Fruit fly (Drosophila melanogaster) whole organism, embryonic: ENCODE results near the gene Csas.

Experiments used
- BEAF-32 ChIP-seq: fragments of 200-800 bp; sonication (Bioruptor generic); optimal IDR thresholded peaks from 3 replicates; lab custom pipeline; 2017; ENCODE audit warnings: missing biosample characterization, missing genetic modification characterization, mild to moderate bottlenecking, moderate library complexity, missing genetic modification reagents
- BtbVII ChIP-seq: fragments of 200-800 bp; sonication (Bioruptor generic); optimal IDR thresholded peaks from 3 replicates; lab custom pipeline; 2017; ENCODE audit warnings: missing biosample characterization, mild to moderate bottlenecking, missing genetic modification characterization
- CG11504 ChIP-seq: fragments of 200-800 bp; sonication (Bioruptor generic); optimal IDR thresholded peaks from 3 replicates; lab custom pipeline; 2019; ENCODE audit warnings: missing biosample characterization, mild to moderate bottlenecking, missing genetic modification characterization, moderate library complexity
- CG11723 ChIP-seq: fragments of 200-800 bp; sonication (Bioruptor generic); optimal IDR thresholded peaks from 2 replicates; lab custom pipeline; 2017; ENCODE audit warnings: missing biosample characterization, mild to moderate bottlenecking, missing genetic modification characterization
- CG13287 ChIP-seq: fragments of 200-800 bp; sonication (Bioruptor generic); IDR thresholded peaks from 2 replicates; pipeline ENCODE4 v1.3.6; 2022; ENCODE audit warnings: missing biosample characterization, missing genetic modification characterization; ENCODE audit not compliant: partially characterized antibody
- CG15514 ChIP-seq: fragments of 200-800 bp; sonication (Bioruptor generic); optimal IDR thresholded peaks from 3 replicates; lab custom pipeline; 2017; ENCODE audit warnings: missing biosample characterization, missing genetic modification characterization, mild to moderate bottlenecking, moderate library complexity, missing genetic modification reagents
- CG16813 ChIP-seq: fragments of 200-800 bp; sonication (Bioruptor generic); IDR thresholded peaks from 3 replicates; pipeline ENCODE4 v1.3.6; 2022; ENCODE audit warnings: missing biosample characterization, missing genetic modification characterization; ENCODE audit not compliant: partially characterized antibody
- CG2116 ChIP-seq: fragments of 200-800 bp; sonication (Bioruptor generic); optimal IDR thresholded peaks from 3 replicates; lab custom pipeline; 2018; ENCODE audit warnings: missing biosample characterization, mild to moderate bottlenecking, missing genetic modification characterization
- CG34376 ChIP-seq: fragments of 200-800 bp; sonication (Bioruptor generic); optimal IDR thresholded peaks from 2 replicates; lab custom pipeline; 2018; ENCODE audit warnings: missing biosample characterization, mild to moderate bottlenecking, missing genetic modification characterization
- CG4617 ChIP-seq: fragments of 200-800 bp; sonication (Bioruptor generic); optimal IDR thresholded peaks from 3 replicates; lab custom pipeline; 2016; ENCODE audit warnings: missing biosample characterization, missing genetic modification characterization, borderline replicate concordance
- CG9797 ChIP-seq: fragments of 200-800 bp; sonication (Bioruptor generic); optimal IDR thresholded peaks from 3 replicates; lab custom pipeline; 2018; ENCODE audit warnings: missing biosample characterization, mild to moderate bottlenecking, missing genetic modification characterization
- Doc3 ChIP-seq: fragments of 200-800 bp; sonication (Bioruptor generic); IDR thresholded peaks from 3 replicates; pipeline ENCODE4 v1.3.6; 2022; ENCODE audit warnings: missing biosample characterization, missing genetic modification characterization; ENCODE audit not compliant: partially characterized antibody
- Dp ChIP-seq: fragments of 200-800 bp; sonication (Bioruptor generic); optimal IDR thresholded peaks from 2 replicates; lab custom pipeline; 2018; ENCODE audit warnings: missing biosample characterization, mild to moderate bottlenecking, missing genetic modification characterization, moderate library complexity
- Dref ChIP-seq: fragments of 200-800 bp; sonication (Bioruptor generic); IDR thresholded peaks from 2 replicates; pipeline ENCODE4 v1.3.6; 2022; ENCODE audit warnings: missing biosample characterization, missing genetic modification characterization
- E2f2 ChIP-seq: fragments of 200-800 bp; sonication (Bioruptor generic); IDR thresholded peaks from 2 replicates; pipeline ENCODE4 v1.3.6; 2022; ENCODE audit warnings: missing biosample characterization, missing genetic modification characterization
- GATAe ChIP-seq: fragments of 200-800 bp; sonication (Bioruptor generic); conservative IDR thresholded peaks from 2 replicates; pipeline ENCODE4 v1.3.6; 2022; ENCODE audit warnings: missing biosample characterization, missing genetic modification characterization
- Jarid2 ChIP-seq: fragments of 200-800 bp; sonication (Bioruptor generic); optimal IDR thresholded peaks from 3 replicates; lab custom pipeline; 2017; ENCODE audit warnings: mild to moderate bottlenecking, missing biosample characterization, missing genetic modification reagents, missing genetic modification characterization
- MBD-R2 ChIP-seq: fragments of 200-800 bp; sonication (Bioruptor generic); IDR thresholded peaks from 2 replicates; pipeline ENCODE4 v1.3.6; 2022; ENCODE audit warnings: missing biosample characterization, missing genetic modification characterization
- MESR4 ChIP-seq: fragments of 200-800 bp; sonication (Bioruptor generic); optimal IDR thresholded peaks from 2 replicates; lab custom pipeline; 2018; ENCODE audit warnings: missing biosample characterization, mild to moderate bottlenecking, missing genetic modification characterization, moderate library complexity
- Myb ChIP-seq: fragments of 200-800 bp; sonication (Bioruptor generic); optimal IDR thresholded peaks from 2 replicates; lab custom pipeline; 2016; ENCODE audit warnings: missing biosample characterization, missing genetic modification characterization
- NC2α ChIP-seq: fragments of 200-800 bp; sonication (Bioruptor generic); optimal IDR thresholded peaks from 2 replicates; lab custom pipeline; 2016; ENCODE audit warnings: missing biosample characterization, missing genetic modification characterization
- NK7.1 ChIP-seq: fragments of 200-800 bp; sonication (Bioruptor generic); optimal IDR thresholded peaks from 3 replicates; lab custom pipeline; 2016; ENCODE audit warnings: missing biosample characterization, missing genetic modification characterization
- Opbp ChIP-seq: fragments of 200-800 bp; sonication (Bioruptor generic); IDR thresholded peaks from 3 replicates; pipeline ENCODE4 v1.3.6; 2022; ENCODE audit warnings: missing biosample characterization, missing genetic modification characterization; ENCODE audit not compliant: partially characterized antibody
- Six4 ChIP-seq: fragments of 200-800 bp; sonication (Bioruptor generic); optimal IDR thresholded peaks from 2 replicates; lab custom pipeline; 2016; ENCODE audit warnings: missing biosample characterization, missing genetic modification characterization
- Sox100B ChIP-seq: fragments of 200-800 bp; sonication (Bioruptor generic); optimal IDR thresholded peaks from 3 replicates; lab custom pipeline; 2018; ENCODE audit warnings: missing biosample characterization, mild to moderate bottlenecking, missing genetic modification characterization
- Spps ChIP-seq: fragments of 200-800 bp; sonication (Bioruptor generic); optimal IDR thresholded peaks from 2 replicates; lab custom pipeline; 2018; ENCODE audit warnings: missing biosample characterization, mild to moderate bottlenecking, missing genetic modification characterization
- YL-1 ChIP-seq: fragments of 200-800 bp; sonication (Bioruptor generic); optimal IDR thresholded peaks from 3 replicates; lab custom pipeline; 2017; ENCODE audit warnings: missing biosample characterization, mild to moderate bottlenecking, missing genetic modification characterization
- amos ChIP-seq: fragments of 200-800 bp; sonication (Bioruptor generic); IDR thresholded peaks from 2 replicates; pipeline ENCODE4 v1.3.6; 2022; ENCODE audit warnings: missing biosample characterization, missing genetic modification characterization; ENCODE audit not compliant: partially characterized antibody
- bab2 ChIP-seq: fragments of 200-800 bp; sonication (Bioruptor generic); optimal IDR thresholded peaks from 2 replicates; lab custom pipeline; 2016; ENCODE audit warnings: missing biosample characterization, missing genetic modification characterization
- bbx ChIP-seq: fragments of 200-800 bp; sonication (Bioruptor generic); IDR thresholded peaks from 2 replicates; pipeline ENCODE4 v1.3.6; 2022; ENCODE audit warnings: missing biosample characterization, missing genetic modification characterization; ENCODE audit not compliant: partially characterized antibody
- br ChIP-seq: fragments of >200 bp; optimal IDR thresholded peaks from 2 replicates; lab custom pipeline; 2017
- emc ChIP-seq: fragments of 200-800 bp; sonication (Bioruptor generic); optimal IDR thresholded peaks from 2 replicates; lab custom pipeline; 2016; ENCODE audit warnings: missing biosample characterization, missing genetic modification characterization
- fd102C ChIP-seq: fragments of 200-800 bp; sonication (Bioruptor generic); optimal IDR thresholded peaks from 2 replicates; lab custom pipeline; 2018; ENCODE audit warnings: missing biosample characterization, mild to moderate bottlenecking, missing genetic modification characterization, moderate library complexity
- fu2 ChIP-seq: fragments of 200-800 bp; sonication (Bioruptor generic); optimal IDR thresholded peaks from 2 replicates; lab custom pipeline; 2016; ENCODE audit warnings: missing biosample characterization, missing genetic modification characterization
- gfzf ChIP-seq: fragments of 200-800 bp; sonication (Bioruptor generic); optimal IDR thresholded peaks from 2 replicates; lab custom pipeline; 2016; ENCODE audit warnings: missing biosample characterization, mild to moderate bottlenecking, missing genetic modification characterization, moderate library complexity
- knrl ChIP-seq: fragments of 200-800 bp; sonication (Bioruptor generic); IDR thresholded peaks from 3 replicates; pipeline ENCODE4 v1.3.6; 2022; ENCODE audit warnings: missing biosample characterization, missing genetic modification characterization; ENCODE audit not compliant: partially characterized antibody
- mam ChIP-seq: fragments of 200-800 bp; sonication (Bioruptor generic); optimal IDR thresholded peaks from 3 replicates; lab custom pipeline; 2016; ENCODE audit warnings: missing biosample characterization, missing genetic modification characterization
- pzg ChIP-seq: fragments of 200-800 bp; sonication (Bioruptor generic); optimal IDR thresholded peaks from 3 replicates; lab custom pipeline; 2018; ENCODE audit warnings: missing biosample characterization, mild to moderate bottlenecking, missing genetic modification characterization, moderate library complexity
- repo ChIP-seq: fragments of 200-800 bp; sonication (Bioruptor generic); optimal IDR thresholded peaks from 2 replicates; lab custom pipeline; 2016; ENCODE audit warnings: missing biosample characterization, missing genetic modification characterization
- sens ChIP-seq: fragments of 200-800 bp; sonication (Bioruptor generic); peaks from one replicate; lab custom pipeline; 2016; ENCODE audit warnings: missing biosample characterization, missing genetic modification characterization
- sima ChIP-seq: fragments of 200-800 bp; sonication (Bioruptor generic); optimal IDR thresholded peaks from 2 replicates; lab custom pipeline; 2016; ENCODE audit warnings: missing biosample characterization, missing genetic modification characterization
- stwl ChIP-seq: fragments of 200-800 bp; sonication (Bioruptor generic); optimal IDR thresholded peaks from 3 replicates; lab custom pipeline; 2018; ENCODE audit warnings: missing biosample characterization, mild to moderate bottlenecking, missing genetic modification characterization, moderate library complexity
- tin ChIP-seq: fragments of 200-800 bp; sonication (Bioruptor generic); optimal IDR thresholded peaks from 3 replicates; lab custom pipeline; 2016; ENCODE audit warnings: missing biosample characterization, missing genetic modification characterization
- trem ChIP-seq: fragments of 200-800 bp; optimal IDR thresholded peaks from 3 replicates; lab custom pipeline; 2019; ENCODE audit warnings: missing biosample characterization, mild to moderate bottlenecking, missing genetic modification characterization, moderate library complexity
- unpg ChIP-seq: fragments of 200-800 bp; sonication (Bioruptor generic); optimal IDR thresholded peaks from 3 replicates; lab custom pipeline; 2018; ENCODE audit warnings: missing biosample characterization, mild to moderate bottlenecking, missing genetic modification characterization, moderate library complexity

Csas gene

dm6 chr3L:19981385-19981784, 7.4 kb downstream of the Csas start, which contains the start of gene CG17732:
Gene CG17732, plus strand, starts transcription at chr3L:19981685.
- no peak for TF ChIP-seq emc (GFP tag; lab: Kevin White, UChicago)
- no peak for TF ChIP-seq repo (GFP tag; lab: Kevin White, UChicago)

- TF ChIP-seq Spps (tag; lab: Kevin White, UChicago) (no peak), bab2 (no peak), Doc3 (GFP tag; lab: Robert Waterston, UW) (peak; percentile 31; the same call in 1 of the 3 replicates), CG4617 (peak; percentile 85), mam (GFP tag; lab: Kevin White, UChicago) (no peak), sima (GFP tag; lab: Kevin White, UChicago) (no peak), fd102C (GFP tag; lab: Kevin White, UChicago) (no peak), Myb (GFP tag; lab: Kevin White, UChicago) (no peak), MBD-R2 (GFP tag; lab: Robert Waterston, UW) (peak; percentile 51), E2f2 (peak; percentile 93), CG34376 (GFP tag; lab: Kevin White, UChicago) (no peak), CG15514 (GFP tag; lab: Kevin White, UChicago) (peak; percentile 99), YL-1 (GFP tag; lab: Kevin White, UChicago) (peak; percentile 6), br (no peak), BEAF-32 (GFP tag; lab: Kevin White, UChicago) (peak; percentile 35), Dref (GFP tag; lab: Robert Waterston, UW) (peak; percentile 43; the same call in 1 of the 2 replicates), amos (GFP tag; lab: Robert Waterston, UW) (peak; percentile 45; the same call in 1 of the 2 replicates), Six4 (GFP tag; lab: Kevin White, UChicago) (no peak), NK7.1 (no peak), bbx (GFP tag; lab: Robert Waterston, UW) (0 out of 2 replicates have a peak, but pooled peaks have one; percentile 7), tin (GFP tag; lab: Kevin White, UChicago) (no peak), Sox100B (GFP tag; lab: Kevin White, UChicago) (no peak), gfzf (peak; percentile 79), CG16813 (GFP tag; lab: Robert Waterston, UW) (0 out of 3 replicates have a peak, but pooled peaks have one; percentile 15), CG9797 (GFP tag; lab: Kevin White, UChicago) (peak; percentile 42), Opbp (0 out of 3 replicates have a peak, but pooled peaks have one; percentile 39), BtbVII (GFP tag; lab: Kevin White, UChicago) (no peak), GATAe (GFP tag; lab: Robert Waterston, UW) (no peak), knrl (GFP tag; lab: Robert Waterston, UW) (peak; percentile 49), fu2 (GFP tag; lab: Kevin White, UChicago) (no peak), stwl (tag; lab: Kevin White, UChicago) (peak; percentile 52), Jarid2 (GFP tag; lab: Kevin White, UChicago) (peak; percentile 18), NC2α (GFP tag; lab: Kevin White, UChicago) (no peak), trem (tag; lab: Kevin White, UChicago) (peak; percentile 42), CG11504 (no peak), CG13287 (GFP tag; lab: Robert Waterston, UW) (peak; percentile 47; the same call in 1 of the 2 replicates), Dp (peak; percentile 92), unpg (GFP tag; lab: Kevin White, UChicago) (no peak), MESR4 (peak; percentile 70), pzg (peak; percentile 57), CG11723 (GFP tag; lab: Kevin White, UChicago) (no peak), CG2116 (GFP tag; lab: Kevin White, UChicago) (peak; percentile 27), sens (GFP tag; lab: Kevin White, UChicago) (peak; percentile 63)
Measured at dm6 chr3L:19979592-19979991, 9.2 kb downstream of the Csas start, which contains the start of gene CG14182. Gene CG14182, minus strand, starts transcription at chr3L:19979812.
